Worm (Caenorhabditis elegans): ENCODE data around the gene ula-1.
"Not testable (repeated sequence)": the region's sequence is repeated elsewhere in the genome, so short reads cannot be mapped to it uniquely, and the experiment has no call there.

Gene ula-1

ce11 chrIII:4924134-4924533 lies 4.0 kb upstream of the ula-1 start:
- no peak for TF ChIP-seq Y75B8A.6 (GFP tag; IDR thresholded peaks at IDR 0.05)
- TF ChIP-seq aha-1 (tag): peak; percentile 67
- TF ChIP-seq F26F4.8 (GFP tag; conservative IDR thresholded peaks at IDR 0.05): 0 out of 2 replicates have a peak, but pooled peaks have one; percentile 51

- TF ChIP-seq snpc-1.2 (GFP tag; IDR thresholded peaks at IDR 0.05) (0 out of 2 replicates have a peak, but pooled peaks have one; percentile 20), T26A8.4 (GFP tag; IDR thresholded peaks at IDR 0.05) (peak; percentile 38), dpl-1 (GFP tag; optimal IDR thresholded peaks at IDR 0.05) (peak; percentile 34), ces-1 (GFP tag; optimal IDR thresholded peaks at IDR 0.05) (peak; percentile 27), mes-2 (tag; optimal IDR thresholded peaks at IDR 0.05; ENCODE audit: poor library complexity, severe bottlenecking) (peak; percentile 71), pha-4 (GFP tag; IDR thresholded peaks at IDR 0.05) (peak; percentile 21; the same call in 1 of the 2 replicates), F37D6.2 (tag; optimal IDR thresholded peaks at IDR 0.05) (peak; percentile 21), egl-43 (GFP tag; IDR thresholded peaks at IDR 0.05) (peak; percentile 64; the same call in 1 of the 2 replicates), ctbp-1 (GFP tag; IDR thresholded peaks at IDR 0.05) (peak; percentile 85), dmd-6 (GFP tag; IDR thresholded peaks at IDR 0.05) (peak; percentile 56), mep-1 (tag; optimal IDR thresholded peaks at IDR 0.05) (peak; percentile 35), dve-1 (tag; optimal IDR thresholded peaks at IDR 0.05; ENCODE audit: insufficient read depth) (peak; percentile 29), ceh-20 (GFP tag; IDR thresholded peaks at IDR 0.05) (peak; percentile 74), nhr-42 (GFP tag; IDR thresholded peaks at IDR 0.05) (peak; percentile 74; the same call in 1 of the 2 replicates), hlh-11 (tag; optimal IDR thresholded peaks at IDR 0.05) (peak; percentile 36), mdt-29 (GFP tag; IDR thresholded peaks at IDR 0.05) (peak; percentile 41; the same call in 1 of the 2 replicates), nhr-28 (tag; optimal IDR thresholded peaks at IDR 0.05) (peak; percentile 4), lim-7 (GFP tag; IDR thresholded peaks at IDR 0.05) (peak; percentile 45; the same call in 1 of the 2 replicates), vab-7 (GFP tag; IDR thresholded peaks at IDR 0.05) (peak; percentile 80), madf-9 (GFP tag; conservative IDR thresholded peaks at IDR 0.05) (peak; percentile 65; the same call in 1 of the 2 replicates), hmg-1.1 (GFP tag; IDR thresholded peaks at IDR 0.05) (peak; percentile 65), arid-1 (GFP tag; conservative IDR thresholded peaks at IDR 0.05) (0 out of 2 replicates have a peak, but pooled peaks have one; percentile 40), Y48G9A.11 (GFP tag; IDR thresholded peaks at IDR 0.05) (peak; percentile 49; the same call in 1 of the 2 replicates), lsy-2 (tag; optimal IDR thresholded peaks at IDR 0.05) (peak in 1 of 2 experiments; percentile 33), set-16 (GFP tag; IDR thresholded peaks at IDR 0.05) (peak; percentile 14; the same call in 1 of the 2 replicates), php-3 (GFP tag; IDR thresholded peaks at IDR 0.05) (peak; percentile 29; the same call in 1 of the 2 replicates), lin-38 (GFP tag; IDR thresholded peaks at IDR 0.05) (peak; percentile 87), lin-29 (GFP tag; IDR thresholded peaks at IDR 0.05) (0 out of 2 replicates have a peak, but pooled peaks have one; percentile 8), dmd-9 (GFP tag; IDR thresholded peaks at IDR 0.05) (peak; percentile 68; the same call in 1 of the 2 replicates), rbr-2 (tag; optimal IDR thresholded peaks at IDR 0.05) (peak; percentile 50), D1046.2 (GFP tag; IDR thresholded peaks at IDR 0.05) (0 out of 2 replicates have a peak, but pooled peaks have one; percentile 20), mxl-3 (GFP tag; optimal IDR thresholded peaks at IDR 0.05) (peak; percentile 3)
- not testable (repeated sequence) for TF ChIP-seq pha-4 (tag; optimal IDR thresholded peaks at IDR 0.05)
Observed at ce11 chrIII:4922020-4922419, 1.9 kb upstream of the ula-1 start, which contains the start of gene mmab-1. mmab-1 (minus strand) TSS chrIII:4922114.

ce11 chrIII:4918906-4919305 lies 1.2 kb downstream of the ula-1 start:
- TF ChIP-seq ama-1 (optimal IDR thresholded peaks at IDR 0.05) (no peak), unc-62 (GFP tag; optimal IDR thresholded peaks at IDR 0.05 in 1 of 2) (peak in 1 of 2 experiments; percentile 95), unc-62 (tag; optimal IDR thresholded peaks at IDR 0.05) (no peak), nhr-77 (tag; optimal IDR thresholded peaks at IDR 0.05) (no peak)
